Worm (Caenorhabditis elegans) whole organism, L2 larva: ENCODE data around the gene R11.3.

Source experiments
- C34F6.9 ChIP-seq: fragments of 150-350 bp; optimal IDR thresholded peaks from 2 replicates; lab custom pipeline; 2014; ENCODE audit warnings: missing biosample characterization, missing genetic modification characterization
- R02D3.7 ChIP-seq: fragments of 150-350 bp; optimal IDR thresholded peaks from 2 replicates; lab custom pipeline; 2014; ENCODE audit warnings: missing biosample characterization, missing genetic modification characterization
- ZK546.5 ChIP-seq: sonication (generic microtip); optimal IDR thresholded peaks from 2 replicates; lab custom pipeline; 2017; ENCODE audit warnings: missing biosample characterization, missing genetic modification characterization
- aly-2 ChIP-seq: fragments of 150-350 bp; optimal IDR thresholded peaks from 2 replicates; lab custom pipeline; 2014; ENCODE audit warnings: missing biosample characterization, missing genetic modification characterization
- egl-27 ChIP-seq: sonication (generic microtip); optimal IDR thresholded peaks from 3 replicates; lab custom pipeline; 2017; ENCODE audit warnings: missing biosample characterization, missing genetic modification reagents, missing genetic modification characterization
- lin-39 ChIP-seq: fragments of 150-350 bp; optimal IDR thresholded peaks from 2 replicates; lab custom pipeline; 2014; ENCODE audit warnings: missing biosample characterization, missing genetic modification reagents, missing genetic modification characterization
- lsy-2 ChIP-seq, 2 experiments: fragments of 150-350 bp in 1 of 2; sonication (generic microtip) in 1 of 2; optimal IDR thresholded peaks; 2 replicates each; lab custom pipeline; 2014 to 2017; ENCODE audit warnings: missing biosample characterization in 2 of 2, missing genetic modification characterization in 2 of 2
- nhr-11 ChIP-seq: fragments of 150-350 bp; optimal IDR thresholded peaks from 2 replicates; lab custom pipeline; 2014; ENCODE audit warnings: missing biosample characterization, missing genetic modification characterization
- nhr-12 ChIP-seq: fragments of 150-350 bp; optimal IDR thresholded peaks from 2 replicates; lab custom pipeline; 2014; ENCODE audit warnings: missing biosample characterization, missing genetic modification characterization
- nhr-237 ChIP-seq: fragments of 150-350 bp; optimal IDR thresholded peaks from 2 replicates; lab custom pipeline; 2014; ENCODE audit warnings: missing biosample characterization, missing genetic modification characterization
- nhr-77 ChIP-seq: fragments of 150-350 bp; optimal IDR thresholded peaks from 2 replicates; lab custom pipeline; 2014; ENCODE audit warnings: missing biosample characterization, missing genetic modification characterization
- sem-4 ChIP-seq: fragments of 150-350 bp; optimal IDR thresholded peaks from 2 replicates; lab custom pipeline; 2014; ENCODE audit warnings: missing biosample characterization, missing genetic modification reagents, missing genetic modification characterization
- zag-1 ChIP-seq: fragments of 150-350 bp; optimal IDR thresholded peaks from 2 replicates; lab custom pipeline; 2014; ENCODE audit warnings: missing biosample characterization, missing genetic modification characterization

DNA sequence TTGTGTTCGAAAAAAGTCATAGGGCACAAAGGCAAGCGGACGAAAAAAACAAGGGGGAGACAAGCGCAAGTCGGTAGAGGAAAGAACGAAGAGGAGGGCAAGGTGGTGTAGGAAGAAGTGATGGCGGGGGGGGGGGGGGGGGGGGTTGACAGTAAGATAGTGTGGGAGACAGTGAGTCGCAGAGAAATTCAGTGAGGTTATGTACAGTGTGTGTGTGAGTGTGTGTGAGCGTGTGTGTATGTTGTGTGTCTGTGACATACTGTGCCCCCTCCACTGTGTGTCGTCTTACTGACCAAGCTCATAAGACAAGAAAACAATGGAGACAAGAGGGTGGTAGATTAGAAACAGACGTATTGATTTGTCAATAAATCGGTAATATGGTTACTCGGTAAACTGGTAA, 48.9 kb downstream of the R11.3 start:
- TF ChIP-seq lin-39 (tag; lab: Kevin White, UChicago) (no peak), zag-1 (no peak), nhr-237 (tag; lab: Kevin White, UChicago) (no peak), ZK546.5 (tag; lab: Kevin White, UChicago) (no peak), C34F6.9 (no peak), egl-27 (tag; lab: Kevin White, UChicago) (no peak), sem-4 (tag; lab: Kevin White, UChicago) (no peak), R02D3.7 (tag; lab: Kevin White, UChicago) (no peak), nhr-12 (tag; lab: Kevin White, UChicago) (no peak), nhr-11 (tag; lab: Kevin White, UChicago) (no peak), lsy-2 (tag; optimal IDR thresholded peaks at IDR 0.05; lab: Kevin White, UChicago) (no peak), aly-2 (tag; lab: Kevin White, UChicago) (no peak), nhr-77 (tag; lab: Kevin White, UChicago) (no peak)
